Worm (Caenorhabditis elegans) whole organism, L1 larva: ENCODE data around the gene pals-29.

Experiments
- aly-2 ChIP-seq: fragments of 150-350 bp; optimal IDR thresholded peaks from 2 replicates; lab custom pipeline; 2014; ENCODE audit warnings: missing biosample characterization, missing genetic modification characterization
- ceh-82 ChIP-seq, 3 experiments: fragments of 150-350 bp in 1 of 3; sonication (generic microtip) in 2 of 3; optimal IDR thresholded peaks; 2 replicates each; lab custom pipeline; 2014 to 2017; ENCODE audit warnings: missing biosample characterization in 3 of 3, missing genetic modification characterization in 3 of 3
- ceh-90 ChIP-seq: sonication (generic microtip); optimal IDR thresholded peaks from 2 replicates; lab custom pipeline; 2016; ENCODE audit warnings: missing genetic modification characterization, missing compliant biosample characterization
- ets-5 ChIP-seq: fragments of 200-800 bp; sonication (Bioruptor generic); IDR thresholded peaks from 2 replicates; pipeline ENCODE4 v1.3.6; 2022; ENCODE audit warnings: missing genetic modification characterization, missing compliant biosample characterization
- fkh-10 ChIP-seq: sonication (generic microtip); optimal IDR thresholded peaks from 2 replicates; lab custom pipeline; 2017; ENCODE audit warnings: missing biosample characterization, missing genetic modification reagents, missing genetic modification characterization
- lsy-2 ChIP-seq, 2 experiments: fragments of 150-350 bp; optimal IDR thresholded peaks; 2 replicates each; lab custom pipeline; 2014; ENCODE audit warnings: missing biosample characterization in 2 of 2, missing genetic modification characterization in 2 of 2
- pqm-1 ChIP-seq: sonication (generic microtip); optimal IDR thresholded peaks from 3 replicates; lab custom pipeline; 2017; ENCODE audit warnings: missing biosample characterization, missing genetic modification characterization
- zag-1 ChIP-seq: fragments of 150-350 bp; optimal IDR thresholded peaks from 2 replicates; lab custom pipeline; 2014; ENCODE audit warnings: missing biosample characterization, missing genetic modification characterization

ce11 chrIV:14576471-14576870 lies 34.1 kb upstream of the pals-29 start:
- TF ChIP-seq zag-1 (tag; lab: Kevin White, UChicago), result no peak
- no peak for TF ChIP-seq ceh-82 (tag; optimal IDR thresholded peaks at IDR 0.05; lab: Kevin White, UChicago)
- TF ChIP-seq fkh-10 (GFP tag; lab: Kevin White, UChicago), result no peak
- no peak for TF ChIP-seq pqm-1 (tag; lab: Kevin White, UChicago)
- TF ChIP-seq ets-5 (GFP tag; lab: Robert Waterston, UW), result no peak
- no peak for TF ChIP-seq ceh-90
- no peak for TF ChIP-seq lsy-2 (tag; optimal IDR thresholded peaks at IDR 0.05; lab: Kevin White, UChicago)
- TF ChIP-seq aly-2 (tag; lab: Kevin White, UChicago), result no peak
